Fruit fly (Drosophila melanogaster): Measurements from ENCODE around the gene Cyp6d5.

Cyp6d5 gene

DNA sequence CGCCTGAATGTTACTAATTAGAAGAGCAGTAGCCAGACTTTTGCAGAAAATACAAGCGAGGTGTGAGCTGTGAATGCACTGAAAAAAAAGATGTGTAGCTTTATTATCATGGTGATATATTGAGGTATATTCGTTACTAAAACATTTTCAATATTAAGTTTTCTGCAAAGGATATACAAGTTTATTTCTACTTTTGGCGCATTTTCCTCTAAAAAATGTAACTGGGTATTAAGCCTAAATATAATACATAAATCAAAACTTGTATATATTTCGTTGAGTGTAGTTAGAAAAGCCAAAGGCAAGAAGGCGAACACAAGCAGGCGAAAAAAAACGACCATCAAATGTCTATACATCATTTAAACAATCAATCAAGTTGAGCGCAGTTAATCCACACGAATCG, 12.6 kb downstream of the Cyp6d5 start (continued):
- TF ChIP-seq HmgZ (tag; optimal IDR thresholded peaks at IDR 0.05) (no peak), Chrac-16 (GFP tag; optimal IDR thresholded peaks at IDR 0.05) (no peak), Abd-B (GFP tag; optimal IDR thresholded peaks at IDR 0.05) (no peak), so (GFP tag; IDR thresholded peaks at IDR 0.05) (no peak), CG32772 (GFP tag; IDR thresholded peaks at IDR 0.05) (no peak), ham (GFP tag; IDR thresholded peaks at IDR 0.05) (no peak), mam (GFP tag; optimal IDR thresholded peaks at IDR 0.05) (no peak), CG8290 (GFP tag; optimal IDR thresholded peaks at IDR 0.05) (no peak), CG8290 (tag; optimal IDR thresholded peaks at IDR 0.05) (no peak), CG13287 (GFP tag; IDR thresholded peaks at IDR 0.05; ENCODE audit: partially characterized antibody) (no peak), scrt (GFP tag; optimal IDR thresholded peaks at IDR 0.05) (no peak), Ssrp (tag; optimal IDR thresholded peaks at IDR 0.05) (no peak), corto (GFP tag; optimal IDR thresholded peaks at IDR 0.05) (no peak), pzg (GFP tag; optimal IDR thresholded peaks at IDR 0.05) (no peak), toy (GFP tag; IDR thresholded peaks at IDR 0.05) (no peak), CG15696 (tag; optimal IDR thresholded peaks at IDR 0.05) (no peak), CG4424 (GFP tag; optimal IDR thresholded peaks at IDR 0.05) (peak; percentile 3), Spps (tag; optimal IDR thresholded peaks at IDR 0.05) (no peak), CG15011 (GFP tag; optimal IDR thresholded peaks at IDR 0.05) (no peak), Atf-2 (GFP tag; optimal IDR thresholded peaks at IDR 0.05) (no peak), Hr39 (optimal IDR thresholded peaks at IDR 0.05) (no peak), wor (GFP tag; IDR thresholded peaks at IDR 0.05) (no peak), Rx (GFP tag; IDR thresholded peaks at IDR 0.05) (no peak), CG10274 (GFP tag; optimal IDR thresholded peaks at IDR 0.05) (no peak), knrl (GFP tag; IDR thresholded peaks at IDR 0.05; ENCODE audit: partially characterized antibody) (no peak), vnd (GFP tag; IDR thresholded peaks at IDR 0.05; ENCODE audit: partially characterized antibody) (no peak), phol (tag; optimal IDR thresholded peaks at IDR 0.05) (peak; percentile 50), yki (optimal IDR thresholded peaks at IDR 0.05) (no peak), dati (GFP tag; IDR thresholded peaks at IDR 0.05) (no peak), CG8359 (GFP tag; optimal IDR thresholded peaks at IDR 0.05; ENCODE audit: borderline replicate concordance) (no peak), YL-1 (GFP tag; optimal IDR thresholded peaks at IDR 0.05) (no peak), ci (GFP tag; IDR thresholded peaks at IDR 0.05) (no peak), usp (GFP tag; optimal IDR thresholded peaks at IDR 0.05) (no peak), Hsf (GFP tag; optimal IDR thresholded peaks at IDR 0.05) (no peak), tx (GFP tag; optimal IDR thresholded peaks at IDR 0.05) (no peak), Max (GFP tag; optimal IDR thresholded peaks at IDR 0.05) (no peak), gcm (GFP tag; optimal IDR thresholded peaks at IDR 0.05) (no peak), CG12744 (GFP tag; optimal IDR thresholded peaks at IDR 0.05) (no peak), CG2116 (GFP tag; optimal IDR thresholded peaks at IDR 0.05) (no peak), CG4328 (GFP tag; optimal IDR thresholded peaks at IDR 0.05) (no peak), CG8765 (GFP tag; IDR thresholded peaks at IDR 0.05) (no peak), Hr3 (GFP tag; optimal IDR thresholded peaks at IDR 0.05) (no peak), Mes4 (GFP tag; optimal IDR thresholded peaks at IDR 0.05) (no peak), pita (GFP tag; optimal IDR thresholded peaks at IDR 0.05) (no peak), E2f2 (GFP tag; IDR thresholded peaks at IDR 0.05) (no peak), Doc2 (GFP tag; IDR thresholded peaks at IDR 0.05) (no peak), Jarid2 (GFP tag; optimal IDR thresholded peaks at IDR 0.05) (no peak), CG9609 (GFP tag; optimal IDR thresholded peaks at IDR 0.05) (no peak), seq (GFP tag; IDR thresholded peaks at IDR 0.05) (0 out of 2 replicates have a peak, but pooled peaks have one; percentile 19), B-H1 (GFP tag; IDR thresholded peaks at IDR 0.05) (no peak), pan (optimal IDR thresholded peaks at IDR 0.05) (no peak), pan (GFP tag; optimal IDR thresholded peaks at IDR 0.05 in 1 of 2, IDR thresholded peaks at IDR 0.05 in 1 of 2) (no peak), crp (GFP tag; optimal IDR thresholded peaks at IDR 0.05) (no peak), twi (tag; optimal IDR thresholded peaks at IDR 0.05) (no peak)

All from whole organism, embryonic.